Worm (Caenorhabditis elegans) whole organism, L1 larva: Measurements from ENCODE around the gene F43B10.1.

Source experiments
- C34B4.2 ChIP-seq: sonication (generic microtip); optimal IDR thresholded peaks from 2 replicates; lab custom pipeline; 2017; ENCODE audit warnings: mild to moderate bottlenecking, missing genetic modification characterization, missing compliant biosample characterization
- F16B12.6 ChIP-seq: fragments of 150-350 bp; optimal IDR thresholded peaks from 2 replicates; lab custom pipeline; 2014; ENCODE audit warnings: missing biosample characterization, missing genetic modification characterization
- Y116A8C.19 ChIP-seq: sonication (generic microtip); optimal IDR thresholded peaks from 2 replicates; lab custom pipeline; 2016; ENCODE audit warnings: missing compliant biosample characterization, missing genetic modification characterization, borderline replicate concordance
- aha-1 ChIP-seq: fragments of 150-350 bp; optimal IDR thresholded peaks from 2 replicates; lab custom pipeline; 2014; ENCODE audit warnings: missing biosample characterization, missing genetic modification characterization
- ama-1 ChIP-seq: fragments of 150-350 bp; optimal IDR thresholded peaks from 2 replicates; lab custom pipeline; 2014
- blmp-1 ChIP-seq: fragments of 150-350 bp; optimal IDR thresholded peaks from 2 replicates; lab custom pipeline; 2014; ENCODE audit warnings: missing biosample characterization, missing genetic modification characterization
- ceh-63 ChIP-seq: fragments of 200-800 bp; sonication (Bioruptor generic); optimal IDR thresholded peaks from 2 replicates; lab custom pipeline; 2018; ENCODE audit warnings: mild to moderate bottlenecking, missing genetic modification characterization, missing compliant biosample characterization
- ceh-8 ChIP-seq: fragments of 200-800 bp; sonication (Bioruptor generic); optimal IDR thresholded peaks from 2 replicates; lab custom pipeline; 2018; ENCODE audit warnings: mild to moderate bottlenecking, missing genetic modification characterization, moderate library complexity, missing compliant biosample characterization
- ceh-82 ChIP-seq, 3 experiments: fragments of 150-350 bp in 1 of 3; sonication (generic microtip) in 2 of 3; optimal IDR thresholded peaks; 2 replicates each; lab custom pipeline; 2014 to 2017; ENCODE audit warnings: missing biosample characterization in 3 of 3, missing genetic modification characterization in 3 of 3
- ceh-90 ChIP-seq: sonication (generic microtip); optimal IDR thresholded peaks from 2 replicates; lab custom pipeline; 2016; ENCODE audit warnings: missing genetic modification characterization, missing compliant biosample characterization
- ces-1 ChIP-seq: fragments of 150-350 bp; optimal IDR thresholded peaks from 2 replicates; lab custom pipeline; 2014; ENCODE audit warnings: missing biosample characterization, missing genetic modification reagents, missing genetic modification characterization
- dpl-1 ChIP-seq, 3 experiments: fragments of 150-350 bp in 2 of 3; sonication (generic microtip) in 1 of 3; optimal IDR thresholded peaks; 2 replicates each; lab custom pipeline; 2014 to 2017; ENCODE audit warnings: missing biosample characterization in 3 of 3, missing genetic modification characterization in 3 of 3, missing genetic modification reagents in 3 of 3
- dsc-1 ChIP-seq: sonication (generic microtip); optimal IDR thresholded peaks from 2 replicates; lab custom pipeline; 2016; ENCODE audit warnings: mild to moderate bottlenecking, missing genetic modification characterization, missing compliant biosample characterization
- efl-1 ChIP-seq, 4 experiments: fragments of 150-350 bp; optimal IDR thresholded peaks in 3 of 4; peaks in 1 of 4; 1 replicate in 1 of 4; 2 replicates in 3 of 4; lab custom pipeline; 2014; ENCODE audit warnings: missing biosample characterization in 2 of 4, missing genetic modification characterization in 2 of 4, missing genetic modification reagents in 2 of 4
- efl-3 ChIP-seq: fragments of 200-800 bp; sonication (Bioruptor generic); optimal IDR thresholded peaks from 2 replicates; lab custom pipeline; 2018; ENCODE audit warnings: mild to moderate bottlenecking, missing genetic modification characterization, missing compliant biosample characterization
- egl-13 ChIP-seq: sonication (generic microtip); optimal IDR thresholded peaks from 2 replicates; lab custom pipeline; 2016; ENCODE audit warnings: missing genotype, missing genetic modification reagents, missing genetic modification characterization, missing compliant biosample characterization
- egl-27 ChIP-seq, 2 experiments: fragments of 150-350 bp in 1 of 2; sonication (generic microtip); optimal IDR thresholded peaks; 3 replicates each; lab custom pipeline; 2017 to 2018; ENCODE audit warnings: missing biosample characterization in 2 of 2, missing genetic modification characterization in 2 of 2, missing genetic modification reagents in 2 of 2
- elt-3 ChIP-seq, 6 experiments: fragments of 150-350 bp in 1 of 6; sonication (generic microtip); optimal IDR thresholded peaks; 2 replicates each; lab custom pipeline; 2017 to 2018; ENCODE audit warnings: missing biosample characterization in 6 of 6, missing genetic modification characterization in 6 of 6, inconsistent platforms in 1 of 6
- ets-5 ChIP-seq: fragments of 200-800 bp; sonication (Bioruptor generic); IDR thresholded peaks from 2 replicates; pipeline ENCODE4 v1.3.6; 2022; ENCODE audit warnings: missing genetic modification characterization, missing compliant biosample characterization
- fkh-10 ChIP-seq: sonication (generic microtip); optimal IDR thresholded peaks from 2 replicates; lab custom pipeline; 2017; ENCODE audit warnings: missing biosample characterization, missing genetic modification reagents, missing genetic modification characterization
- fkh-4 ChIP-seq: sonication (generic microtip); optimal IDR thresholded peaks from 2 replicates; lab custom pipeline; 2016; ENCODE audit warnings: missing compliant biosample characterization, missing genetic modification characterization, borderline replicate concordance
- hlh-4 ChIP-seq: sonication (generic microtip); optimal IDR thresholded peaks from 2 replicates; lab custom pipeline; 2016; ENCODE audit warnings: mild to moderate bottlenecking, missing genetic modification characterization, missing compliant biosample characterization
- irx-1 ChIP-seq: sonication (generic microtip); optimal IDR thresholded peaks from 2 replicates; lab custom pipeline; 2016; ENCODE audit warnings: missing genetic modification characterization, missing compliant biosample characterization
- isw-1 ChIP-seq: fragments of 200-800 bp; sonication (Bioruptor generic); IDR thresholded peaks from 2 replicates; pipeline ENCODE4 v1.3.6; 2022; ENCODE audit warnings: missing genetic modification characterization, missing compliant biosample characterization
- jun-1 ChIP-seq: fragments of 150-350 bp; optimal IDR thresholded peaks from 2 replicates; lab custom pipeline; 2014; ENCODE audit warnings: missing biosample characterization, missing genetic modification reagents, missing genetic modification characterization
- lin-15B ChIP-seq: fragments of 150-350 bp; sonication (generic microtip); optimal IDR thresholded peaks from 3 replicates; lab custom pipeline; 2014; ENCODE audit warnings: missing biosample characterization, missing genetic modification characterization
- lin-35 ChIP-seq, 2 experiments: fragments of 150-350 bp; optimal IDR thresholded peaks; 2 replicates each; lab custom pipeline; 2014; ENCODE audit warnings: missing biosample characterization in 2 of 2, missing genetic modification characterization in 2 of 2, missing genetic modification reagents in 2 of 2
- lir-3 ChIP-seq: sonication (generic microtip); optimal IDR thresholded peaks from 2 replicates; lab custom pipeline; 2016; ENCODE audit warnings: mild to moderate bottlenecking, missing genetic modification characterization, moderate library complexity, missing compliant biosample characterization; ENCODE audit not compliant: poor library complexity
- mab-9 ChIP-seq: fragments of 200-800 bp; sonication (Bioruptor generic); IDR thresholded peaks from 2 replicates; pipeline ENCODE4 v1.3.6; 2022; ENCODE audit warnings: missing genetic modification reagents, missing genetic modification characterization, missing compliant biosample characterization
- mef-2 ChIP-seq: fragments of 150-350 bp; optimal IDR thresholded peaks from 2 replicates; lab custom pipeline; 2014; ENCODE audit warnings: missing biosample characterization, missing genetic modification characterization
- mep-1 ChIP-seq: fragments of 150-350 bp; optimal IDR thresholded peaks from 2 replicates; lab custom pipeline; 2014; ENCODE audit warnings: missing biosample characterization, missing genetic modification characterization
- nhr-11 ChIP-seq: fragments of 150-350 bp; optimal IDR thresholded peaks from 2 replicates; lab custom pipeline; 2014; ENCODE audit warnings: missing biosample characterization, missing genetic modification characterization
- nhr-19 ChIP-seq: fragments of 200-800 bp; sonication (Bioruptor generic); conservative IDR thresholded peaks from 2 replicates; pipeline ENCODE4 v1.3.6; 2022; ENCODE audit warnings: missing genetic modification characterization, missing compliant biosample characterization
- nhr-28 ChIP-seq: fragments of 150-350 bp; optimal IDR thresholded peaks from 2 replicates; lab custom pipeline; 2014; ENCODE audit warnings: missing biosample characterization, missing genetic modification characterization
- nhr-47 ChIP-seq: sonication (generic microtip); optimal IDR thresholded peaks from 2 replicates; lab custom pipeline; 2016; ENCODE audit warnings: mild to moderate bottlenecking, missing genetic modification characterization, moderate library complexity, missing compliant biosample characterization
- nhr-77 ChIP-seq: fragments of 150-350 bp; optimal IDR thresholded peaks from 2 replicates; lab custom pipeline; 2014; ENCODE audit warnings: missing biosample characterization, missing genetic modification characterization
- nhr-85 ChIP-seq: sonication (generic microtip); peaks from one replicate; lab custom pipeline; 2016; ENCODE audit warnings: missing genetic modification characterization, inconsistent platforms, missing compliant biosample characterization
- nhr-90 ChIP-seq: sonication (generic microtip); optimal IDR thresholded peaks from 2 replicates; lab custom pipeline; 2016; ENCODE audit warnings: mild to moderate bottlenecking, missing genetic modification characterization, missing compliant biosample characterization; ENCODE audit not compliant: poor library complexity
- pqm-1 ChIP-seq: sonication (generic microtip); optimal IDR thresholded peaks from 3 replicates; lab custom pipeline; 2017; ENCODE audit warnings: missing biosample characterization, missing genetic modification characterization
- rnt-1 ChIP-seq: sonication (generic microtip); optimal IDR thresholded peaks from 2 replicates; lab custom pipeline; 2016; ENCODE audit warnings: mild to moderate bottlenecking, missing genetic modification characterization, moderate library complexity, missing compliant biosample characterization
- snu-23 ChIP-seq: sonication (generic microtip); optimal IDR thresholded peaks from 2 replicates; lab custom pipeline; 2016; ENCODE audit warnings: missing genetic modification characterization, missing compliant biosample characterization
- sox-4 ChIP-seq: sonication (generic microtip); optimal IDR thresholded peaks from 2 replicates; lab custom pipeline; 2016; ENCODE audit warnings: missing genetic modification characterization, missing compliant biosample characterization
- sptf-1 ChIP-seq: fragments of 150-350 bp; optimal IDR thresholded peaks from 2 replicates; lab custom pipeline; 2014; ENCODE audit warnings: missing biosample characterization, missing genetic modification characterization
- unc-130 ChIP-seq: fragments of 150-350 bp; optimal IDR thresholded peaks from 2 replicates; lab custom pipeline; 2017; ENCODE audit warnings: missing biosample characterization, missing genetic modification characterization, inconsistent platforms
- unc-62 ChIP-seq: fragments of 150-350 bp; optimal IDR thresholded peaks from 2 replicates; lab custom pipeline; 2014; ENCODE audit warnings: missing biosample characterization, missing genetic modification reagents, missing genetic modification characterization
- unc-86 ChIP-seq: sonication (generic microtip); optimal IDR thresholded peaks from 2 replicates; lab custom pipeline; 2016; ENCODE audit warnings: missing genetic modification characterization, missing compliant biosample characterization
- unc-98 ChIP-seq: fragments of 200-800 bp; sonication (Bioruptor generic); IDR thresholded peaks from 2 replicates; pipeline ENCODE4 v1.3.6; 2022; ENCODE audit warnings: missing genetic modification characterization, missing compliant biosample characterization
- zag-1 ChIP-seq: fragments of 150-350 bp; optimal IDR thresholded peaks from 2 replicates; lab custom pipeline; 2014; ENCODE audit warnings: missing biosample characterization, missing genetic modification characterization
- zip-4 ChIP-seq: fragments of 200-800 bp; sonication (Bioruptor generic); optimal IDR thresholded peaks from 2 replicates; lab custom pipeline; 2018; ENCODE audit warnings: mild to moderate bottlenecking, missing genetic modification characterization, moderate library complexity, missing compliant biosample characterization
- ztf-4 ChIP-seq: fragments of 150-350 bp; optimal IDR thresholded peaks from 2 replicates; lab custom pipeline; 2014; ENCODE audit warnings: missing biosample characterization, missing genetic modification characterization

F43B10.1 gene

ce11 chrX:16695184-16695583 is 32.6 kb upstream of the F43B10.1 start:
- no peak for TF ChIP-seq fkh-4 (tag; lab: Kevin White, UChicago)
- no peak for TF ChIP-seq unc-62
- no peak for TF ChIP-seq pqm-1 (tag; lab: Kevin White, UChicago)
- TF ChIP-seq zag-1 = no peak
- TF ChIP-seq unc-86 (tag; lab: Kevin White, UChicago) = no peak
- no peak for TF ChIP-seq sptf-1
- no peak for TF ChIP-seq dpl-1 (GFP tag; optimal IDR thresholded peaks at IDR 0.05; lab: Kevin White, UChicago)
- no peak for TF ChIP-seq hlh-4 (tag; lab: Kevin White, UChicago)
- TF ChIP-seq unc-130 (tag; lab: Kevin White, UChicago) = no peak
- TF ChIP-seq ztf-4 (tag; lab: Kevin White, UChicago) = no peak
- no peak for TF ChIP-seq C34B4.2 (tag; lab: Kevin White, UChicago)
- no peak for TF ChIP-seq efl-3 (GFP tag; lab: Kevin White, UChicago)
- peak; percentile 18 for TF ChIP-seq nhr-90 (tag; lab: Kevin White, UChicago)
- no peak for TF ChIP-seq fkh-10 (GFP tag; lab: Kevin White, UChicago)
- no peak for TF ChIP-seq F16B12.6 (tag; lab: Kevin White, UChicago)
- no peak for TF ChIP-seq efl-1 (optimal IDR thresholded peaks at IDR 0.05; lab: Kevin White, UChicago)
- peak in 1 of 2 experiments; percentile 72 for TF ChIP-seq efl-1 (GFP tag; optimal IDR thresholded peaks at IDR 0.05 in 1 of 2; lab: Kevin White, UChicago)
- TF ChIP-seq egl-13 (tag; lab: Kevin White, UChicago) = no peak
- TF ChIP-seq ceh-82 (tag; optimal IDR thresholded peaks at IDR 0.05; lab: Kevin White, UChicago) = no peak
- no peak for TF ChIP-seq blmp-1 (tag; lab: Kevin White, UChicago)
- TF ChIP-seq nhr-28 (tag; lab: Kevin White, UChicago) = no peak
- no peak for TF ChIP-seq lir-3 (tag; lab: Kevin White, UChicago)
- TF ChIP-seq nhr-47 (tag; lab: Kevin White, UChicago) = no peak
- TF ChIP-seq ceh-90 (tag; lab: Kevin White, UChicago) = no peak
- TF ChIP-seq irx-1 = no peak
- TF ChIP-seq jun-1 = no peak
- TF ChIP-seq Y116A8C.19 (tag; lab: Kevin White, UChicago) = no peak
- no peak for TF ChIP-seq zip-4 (GFP tag; lab: Kevin White, UChicago)
- no peak for TF ChIP-seq ceh-8
- TF ChIP-seq aha-1 (tag; lab: Kevin White, UChicago) = no peak
- TF ChIP-seq elt-3 (tag; optimal IDR thresholded peaks at IDR 0.05; lab: Kevin White, UChicago) = peak in 1 of 6 experiments; percentile 6
- no peak for TF ChIP-seq nhr-11 (tag; lab: Kevin White, UChicago)
- no peak for TF ChIP-seq snu-23 (GFP tag; lab: Kevin White, UChicago)
- TF ChIP-seq unc-98 (GFP tag; lab: Robert Waterston, UW) = no peak
- no peak for TF ChIP-seq nhr-19
- no peak for TF ChIP-seq mef-2 (tag; lab: Kevin White, UChicago)
- no peak for TF ChIP-seq mab-9 (GFP tag; lab: Robert Waterston, UW)
- TF ChIP-seq ama-1 (lab: Kevin White, UChicago) = no peak
- TF ChIP-seq ces-1 (GFP tag; lab: Kevin White, UChicago) = no peak
- peak; percentile 7 for TF ChIP-seq mep-1 (tag; lab: Kevin White, UChicago)
- TF ChIP-seq ets-5 = no peak
- peak in 1 of 2 experiments; percentile 47 for TF ChIP-seq lin-35 (GFP tag; optimal IDR thresholded peaks at IDR 0.05; lab: Kevin White, UChicago)

ce11 chrX:16691045-16691444 is 28.4 kb upstream of the F43B10.1 start, which contains the start of gene F22H10.6:
Gene F22H10.6 (minus strand): TSS chrX:16691336.
- TF ChIP-seq nhr-85 (no peak), egl-13 (tag; lab: Kevin White, UChicago) (no peak), dsc-1 (tag; lab: Kevin White, UChicago) (no peak), nhr-77 (tag; lab: Kevin White, UChicago) (no peak), elt-3 (tag; optimal IDR thresholded peaks at IDR 0.05; lab: Kevin White, UChicago) (no peak), isw-1 (GFP tag; lab: Robert Waterston, UW) (no peak), ces-1 (GFP tag; lab: Kevin White, UChicago) (no peak), egl-27 (tag; optimal IDR thresholded peaks at IDR 0.05; lab: Kevin White, UChicago) (no peak), lin-15B (no peak), sox-4 (tag; lab: Kevin White, UChicago) (no peak), ceh-63 (GFP tag; lab: Kevin White, UChicago) (no peak), rnt-1 (tag; lab: Kevin White, UChicago) (no peak), mef-2 (tag; lab: Kevin White, UChicago) (no peak)
